Worm (Caenorhabditis elegans): ENCODE results near the gene Y60A9.3.

DNA sequence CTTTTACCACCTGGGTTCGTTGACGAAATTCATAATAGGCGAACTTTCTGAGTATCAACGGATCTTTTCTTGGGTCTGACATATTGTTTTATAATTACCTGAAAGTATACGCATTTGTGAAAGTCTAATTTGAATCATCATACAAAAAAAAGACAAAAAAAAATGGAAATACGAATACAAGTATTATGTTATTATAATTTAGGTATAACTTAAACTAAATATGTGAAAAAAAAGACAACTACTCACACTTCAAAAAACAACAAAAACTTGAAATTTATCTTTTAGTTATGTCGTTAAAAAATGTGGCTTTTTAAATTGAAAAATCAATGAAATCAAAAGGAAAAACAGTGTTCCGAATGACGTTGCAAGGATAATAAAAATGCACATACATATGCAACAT, 29.7 kb downstream of the Y60A9.3 start, which contains the start of gene fbxa-179:
- TF ChIP-seq lin-15B (tag; optimal IDR thresholded peaks at IDR 0.05) (no peak), jun-1 (tag; optimal IDR thresholded peaks at IDR 0.05) (no peak), nhr-28 (tag; optimal IDR thresholded peaks at IDR 0.05) (no peak), nhr-77 (tag; optimal IDR thresholded peaks at IDR 0.05) (no peak), nhr-11 (tag; optimal IDR thresholded peaks at IDR 0.05) (no peak), ets-5 (GFP tag; IDR thresholded peaks at IDR 0.05) (no peak), ztf-4 (tag; optimal IDR thresholded peaks at IDR 0.05) (no peak), nhr-237 (tag; optimal IDR thresholded peaks at IDR 0.05) (no peak), zag-1 (tag; optimal IDR thresholded peaks at IDR 0.05) (no peak), egl-13 (tag; optimal IDR thresholded peaks at IDR 0.05) (no peak), tbx-2 (tag; optimal IDR thresholded peaks at IDR 0.05) (no peak), mep-1 (tag; optimal IDR thresholded peaks at IDR 0.05) (no peak), lin-13 (GFP tag; optimal IDR thresholded peaks at IDR 0.05) (no peak)
